Worm (Caenorhabditis elegans): ENCODE results near the gene sap-49.

sap-49 gene

DNA sequence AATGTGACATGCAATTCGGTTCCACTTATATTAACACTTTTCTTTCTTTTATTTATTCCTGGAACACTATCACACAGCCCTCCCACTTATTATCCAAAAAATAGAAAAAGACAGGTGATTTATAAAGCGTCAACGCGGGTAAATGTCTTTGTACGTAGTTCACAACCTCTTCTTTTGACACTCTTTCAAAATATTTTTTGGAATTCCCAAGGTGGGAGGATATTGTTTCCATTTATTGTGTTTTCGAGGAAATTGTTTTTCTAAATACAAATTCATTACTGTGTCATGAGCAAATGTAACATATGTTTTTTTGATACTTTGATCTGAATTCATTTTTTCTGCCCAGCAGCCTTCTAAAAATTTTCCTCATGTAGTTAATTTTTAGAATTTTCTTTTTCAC lies 22.3 kb upstream of the sap-49 start:
- TF ChIP-seq gei-17 (GFP tag; optimal IDR thresholded peaks at IDR 0.05) = no peak
- no peak for TF ChIP-seq madf-6 (GFP tag; IDR thresholded peaks at IDR 0.05)
- TF ChIP-seq tbx-9 (tag; optimal IDR thresholded peaks at IDR 0.05; ENCODE audit: borderline replicate concordance) = no peak
- TF ChIP-seq hmg-20 (GFP tag; IDR thresholded peaks at IDR 0.05) = no peak
- no peak for TF ChIP-seq cebp-1 (GFP tag; IDR thresholded peaks at IDR 0.05)
- no peak for TF ChIP-seq cebp-1 (tag; optimal IDR thresholded peaks at IDR 0.05)
- no peak for TF ChIP-seq tlf-1 (GFP tag; optimal IDR thresholded peaks at IDR 0.05)
- TF ChIP-seq nhr-90 (tag; optimal IDR thresholded peaks at IDR 0.05) = no peak
- no peak for TF ChIP-seq ztf-28 (GFP tag; IDR thresholded peaks at IDR 0.05)
- no peak for TF ChIP-seq dox-1 (GFP tag; IDR thresholded peaks at IDR 0.05)

DNA sequence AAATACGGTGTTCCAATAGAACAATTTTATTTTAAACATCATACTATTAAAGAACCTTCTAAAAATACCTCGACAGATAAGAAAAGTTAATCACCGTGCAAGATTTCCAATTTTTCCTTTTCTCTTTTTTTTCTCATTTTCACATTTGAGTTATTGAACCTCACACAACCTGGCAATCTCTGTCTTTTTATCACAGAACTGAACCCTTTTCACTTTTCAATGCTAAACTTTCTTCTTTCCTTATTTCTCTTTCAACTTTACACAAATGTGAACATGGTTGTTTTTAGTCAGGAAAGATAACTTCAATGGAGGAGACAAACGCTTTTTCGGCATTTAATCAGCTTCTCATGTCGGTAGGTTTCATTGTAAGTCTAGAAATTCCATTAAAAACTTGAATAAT lies 17.3 kb upstream of the sap-49 start, which contains the start of gene T05H10.4:
Gene T05H10.4, plus strand, starts transcription at position 301 of the 400 bp plus-strand sequence.
- TF ChIP-seq cebp-2 (GFP tag; IDR thresholded peaks at IDR 0.05) (no peak), C06A6.2 (GFP tag; conservative IDR thresholded peaks at IDR 0.05) (no peak), snpc-4 (GFP tag; optimal IDR thresholded peaks at IDR 0.05) (no peak), snpc-4 (tag; optimal IDR thresholded peaks at IDR 0.05) (no peak), Y53F4B.3 (GFP tag; IDR thresholded peaks at IDR 0.05) (no peak), rpc-1 (optimal IDR thresholded peaks at IDR 0.05) (no peak), rpc-1 (tag; optimal IDR thresholded peaks at IDR 0.05) (no peak), efl-1 (GFP tag; optimal IDR thresholded peaks at IDR 0.05) (no peak), nhr-120 (GFP tag; IDR thresholded peaks at IDR 0.05) (no peak), C17E4.6 (GFP tag; IDR thresholded peaks at IDR 0.05) (no peak), him-1 (tag; optimal IDR thresholded peaks at IDR 0.05) (no peak), K12H6.12 (tag; optimal IDR thresholded peaks at IDR 0.05) (no peak)

DNA sequence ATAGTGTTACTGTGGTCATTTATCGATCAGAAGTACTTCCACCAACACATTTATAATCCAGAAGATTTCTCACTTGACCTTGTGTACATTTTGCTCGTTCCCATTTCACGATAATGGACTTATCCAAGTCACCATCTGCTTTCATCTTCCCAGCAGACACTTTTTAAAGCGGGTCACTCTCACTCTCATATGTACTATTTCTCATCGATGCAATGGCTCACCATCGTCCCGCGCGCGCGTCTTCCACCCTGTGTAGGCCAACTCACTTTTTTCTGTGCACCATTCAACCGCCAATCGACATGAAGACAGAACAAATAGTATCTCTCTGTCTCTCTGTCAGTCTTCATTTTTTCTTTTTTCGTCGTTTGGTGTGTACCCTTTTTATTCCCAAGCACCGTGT lies 16.6 kb upstream of the sap-49 start:
- peak; percentile 83; the same call in 1 of the 2 replicates for TF ChIP-seq aptf-2 (GFP tag; conservative IDR thresholded peaks at IDR 0.05)
- peak; percentile 2 for TF ChIP-seq dpl-1 (GFP tag; optimal IDR thresholded peaks at IDR 0.05)
- TF ChIP-seq sptf-2 (GFP tag; optimal IDR thresholded peaks at IDR 0.05) = no peak
- peak; percentile 71 for TF ChIP-seq efl-1 (GFP tag; optimal IDR thresholded peaks at IDR 0.05)
- TF ChIP-seq madf-8 (GFP tag; conservative IDR thresholded peaks at IDR 0.05) = peak; percentile 24; the same call in 1 of the 2 replicates

DNA sequence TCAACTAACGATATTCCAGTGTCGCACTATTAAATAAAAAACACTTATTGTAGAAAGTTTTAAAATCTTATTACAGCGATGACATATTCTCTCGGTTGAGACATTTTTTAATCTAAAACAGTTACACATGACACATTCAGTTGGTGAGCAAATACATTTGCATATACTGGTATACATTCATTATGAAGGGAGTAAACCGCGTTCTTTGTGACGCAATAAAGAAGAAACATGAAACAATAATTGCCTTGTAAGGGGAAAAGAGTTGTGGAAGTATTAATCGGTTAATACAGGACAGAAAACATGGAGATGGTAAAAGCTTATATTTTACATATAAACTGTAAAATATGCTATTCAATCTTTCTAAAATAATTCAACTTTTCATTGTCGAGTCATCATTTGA lies 15.8 kb upstream of the sap-49 start:
- TF ChIP-seq aptf-2 (GFP tag; conservative IDR thresholded peaks at IDR 0.05) (no peak), hsf-1 (GFP tag; IDR thresholded peaks at IDR 0.05) (no peak), F57C9.4 (tag; optimal IDR thresholded peaks at IDR 0.05) (no peak), egrh-3 (GFP tag; IDR thresholded peaks at IDR 0.05) (no peak), repo-1 (tag; optimal IDR thresholded peaks at IDR 0.05) (no peak), ama-1 (optimal IDR thresholded peaks at IDR 0.05) (no peak), ama-1 (GFP tag; optimal IDR thresholded peaks at IDR 0.05) (no peak), T26A5.8 (tag; optimal IDR thresholded peaks at IDR 0.05) (no peak), tlf-1 (GFP tag; optimal IDR thresholded peaks at IDR 0.05) (no peak), ceh-91 (GFP tag; IDR thresholded peaks at IDR 0.05) (no peak), D2030.7 (GFP tag; IDR thresholded peaks at IDR 0.05) (no peak), fkh-3 (tag; optimal IDR thresholded peaks at IDR 0.05) (no peak), tbp1 (GFP tag; optimal IDR thresholded peaks at IDR 0.05) (no peak), nhr-179 (tag; optimal IDR thresholded peaks at IDR 0.05) (no peak)

All from whole organism, young adult.